Fruit fly (Drosophila melanogaster) whole organism, wandering third instar larva: ENCODE measurements around the gene Dbct.

Source experiments
- Abd-B ChIP-seq: fragments of >200 bp; optimal IDR thresholded peaks from 2 replicates; lab custom pipeline; 2017; ENCODE audit warnings: missing biosample characterization, missing genetic modification characterization
- CG32264 ChIP-seq: fragments of 200-800 bp; sonication (Bioruptor generic); optimal IDR thresholded peaks from 2 replicates; lab custom pipeline; 2016; ENCODE audit warnings: missing biosample characterization, missing genetic modification characterization
- CG9705 ChIP-seq: fragments of 200-800 bp; sonication (Bioruptor generic); optimal IDR thresholded peaks from 2 replicates; lab custom pipeline; 2018; ENCODE audit warnings: missing biosample characterization, mild to moderate bottlenecking, missing genetic modification characterization
- CrebA ChIP-seq: fragments of 200-800 bp; sonication (Bioruptor generic); optimal IDR thresholded peaks from 2 replicates; lab custom pipeline; 2016; ENCODE audit warnings: missing biosample characterization, mild to moderate bottlenecking, missing genetic modification characterization, borderline replicate concordance
- Dfd ChIP-seq: fragments of >200 bp; optimal IDR thresholded peaks from 2 replicates; lab custom pipeline; 2017; ENCODE audit warnings: missing biosample characterization, missing genetic modification characterization
- Dif ChIP-seq: fragments of 200-275, 200-300 bp; sonication (Bioruptor generic); optimal IDR thresholded peaks from 2 replicates; lab custom pipeline; 2018; ENCODE audit warnings: missing biosample characterization, missing genetic modification characterization; ENCODE audit not compliant: partially characterized antibody
- GATAd ChIP-seq: sonication (Bioruptor generic); optimal IDR thresholded peaks from 2 replicates; lab custom pipeline; 2016; ENCODE audit warnings: missing biosample characterization, missing genetic modification characterization
- HLH106 ChIP-seq: fragments of 200-800 bp; optimal IDR thresholded peaks from 3 replicates; lab custom pipeline; 2019; ENCODE audit warnings: missing biosample characterization, mild to moderate bottlenecking, missing genetic modification characterization, moderate library complexity
- Hnf4 ChIP-seq: fragments of 200-800 bp; sonication (Bioruptor generic); optimal IDR thresholded peaks from 2 replicates; lab custom pipeline; 2016; ENCODE audit warnings: missing biosample characterization, mild to moderate bottlenecking, missing genetic modification characterization
- Hr78 ChIP-seq: fragments of >200 bp; optimal IDR thresholded peaks from 2 replicates; lab custom pipeline; 2017; ENCODE audit warnings: missing biosample characterization, missing genetic modification characterization
- Hr83 ChIP-seq: fragments of 200-300 bp; sonication (Bioruptor generic); optimal IDR thresholded peaks from 2 replicates; lab custom pipeline; 2016; ENCODE audit warnings: missing biosample characterization, mild to moderate bottlenecking, missing genetic modification characterization, moderate library complexity; ENCODE audit not compliant: poor library complexity, severe bottlenecking
- Jra ChIP-seq: sonication (Bioruptor generic); optimal IDR thresholded peaks from 2 replicates; lab custom pipeline; 2016; ENCODE audit warnings: missing biosample characterization, missing genetic modification characterization
- Mio ChIP-seq: sonication (Bioruptor generic); optimal IDR thresholded peaks from 2 replicates; lab custom pipeline; 2016; ENCODE audit warnings: missing biosample characterization, missing genetic modification characterization
- Myc ChIP-seq: fragments of >200 bp; optimal IDR thresholded peaks from 2 replicates; lab custom pipeline; 2017
- N ChIP-seq: fragments of >200 bp; optimal IDR thresholded peaks from 2 replicates; lab custom pipeline; 2018; ENCODE audit warnings: missing biosample characterization, missing external identifiers, missing genetic modification characterization
- OdsH ChIP-seq: fragments of 200-800 bp; sonication (Bioruptor generic); optimal IDR thresholded peaks from 2 replicates; lab custom pipeline; 2016; ENCODE audit warnings: missing biosample characterization, mild to moderate bottlenecking, missing genetic modification characterization
- Rel ChIP-seq, 2 experiments: fragments of 200-800 bp; sonication (Bioruptor generic) in 1 of 2; optimal IDR thresholded peaks; 2 replicates in 1 of 2; 3 replicates in 1 of 2; lab custom pipeline; 2016 to 2019; ENCODE audit warnings: mild to moderate bottlenecking in 2 of 2, missing biosample characterization in 2 of 2, missing genetic modification characterization in 2 of 2, moderate library complexity in 1 of 2
- Sp1 ChIP-seq: fragments of 200-800 bp; sonication (Bioruptor generic); optimal IDR thresholded peaks from 3 replicates; lab custom pipeline; 2019; ENCODE audit warnings: missing biosample characterization, mild to moderate bottlenecking, missing genetic modification characterization, moderate library complexity
- Vsx2 ChIP-seq: fragments of 200-300, 225-300 bp; sonication (Bioruptor generic); optimal IDR thresholded peaks from 2 replicates; lab custom pipeline; 2018; ENCODE audit warnings: missing biosample characterization, missing genetic modification characterization; ENCODE audit not compliant: partially characterized antibody
- br ChIP-seq: fragments of 200-800 bp; sonication (Bioruptor generic); optimal IDR thresholded peaks from 2 replicates; lab custom pipeline; 2016; ENCODE audit warnings: missing biosample characterization, missing genetic modification characterization
- brk ChIP-seq: fragments of 200-800 bp; sonication (Bioruptor generic); optimal IDR thresholded peaks from 2 replicates; lab custom pipeline; 2016; ENCODE audit warnings: missing biosample characterization, mild to moderate bottlenecking, missing genetic modification characterization
- dl ChIP-seq, 2 experiments: fragments of 175-275, 200-275 bp in 1 of 2; fragments of 200-275 bp in 1 of 2; sonication (Bioruptor generic); optimal IDR thresholded peaks; lab custom pipeline; 2018; ENCODE audit warnings: mild to moderate bottlenecking in 2 of 2, missing biosample characterization in 2 of 2, missing genetic modification characterization in 2 of 2, moderate library complexity in 2 of 2; ENCODE audit not compliant: partially characterized antibody in 2 of 2, insufficient read depth in 1 of 2
- dmrt93B ChIP-seq: fragments of 200-800 bp; sonication (Bioruptor generic); optimal IDR thresholded peaks from 2 replicates; lab custom pipeline; 2018; ENCODE audit warnings: missing biosample characterization, mild to moderate bottlenecking, missing genetic modification characterization
- dsf ChIP-seq: sonication (Bioruptor generic); optimal IDR thresholded peaks from 2 replicates; lab custom pipeline; 2016; ENCODE audit warnings: missing biosample characterization, missing genetic modification characterization, borderline replicate concordance
- ey ChIP-seq: fragments of 200-800 bp; sonication (Bioruptor generic); optimal IDR thresholded peaks from 2 replicates; lab custom pipeline; 2016; ENCODE audit warnings: missing biosample characterization, missing genetic modification characterization
- foxo ChIP-seq, 2 experiments: fragments of 200-800 bp; sonication (Bioruptor generic); optimal IDR thresholded peaks; 2 replicates in 1 of 2; 3 replicates in 1 of 2; lab custom pipeline; 2016 to 2017; ENCODE audit warnings: missing biosample characterization in 2 of 2, missing genetic modification characterization in 2 of 2
- fru ChIP-seq: fragments of 200-800 bp; sonication (Bioruptor generic); optimal IDR thresholded peaks from 3 replicates; lab custom pipeline; 2016; ENCODE audit warnings: missing biosample characterization, mild to moderate bottlenecking, missing genetic modification characterization
- h ChIP-seq: fragments of 200-800 bp; sonication (Bioruptor generic); optimal IDR thresholded peaks from 3 replicates; lab custom pipeline; 2016; ENCODE audit warnings: missing biosample characterization, mild to moderate bottlenecking, missing genetic modification characterization
- jim ChIP-seq: fragments of 175-275, 200-325 bp; sonication (Bioruptor generic); optimal IDR thresholded peaks from 2 replicates; lab custom pipeline; 2016; ENCODE audit warnings: missing biosample characterization, mild to moderate bottlenecking, missing genetic modification characterization
- lola ChIP-seq: fragments of >200 bp; optimal IDR thresholded peaks from 2 replicates; lab custom pipeline; 2017; ENCODE audit warnings: missing biosample characterization, missing genetic modification characterization
- pan ChIP-seq: fragments of >200 bp; optimal IDR thresholded peaks from 2 replicates; lab custom pipeline; 2017
- psq ChIP-seq: fragments of 200-800 bp; sonication (Bioruptor generic); optimal IDR thresholded peaks from 3 replicates; lab custom pipeline; 2017; ENCODE audit warnings: missing biosample characterization, mild to moderate bottlenecking, missing genetic modification characterization, moderate library complexity
- rgr ChIP-seq: fragments of 200-800 bp; sonication (Bioruptor generic); optimal IDR thresholded peaks from 3 replicates; lab custom pipeline; 2016; ENCODE audit warnings: missing biosample characterization, mild to moderate bottlenecking, missing genetic modification characterization
- sage ChIP-seq: fragments of 200-800 bp; sonication (Bioruptor generic); optimal IDR thresholded peaks from 2 replicates; lab custom pipeline; 2016; ENCODE audit warnings: missing biosample characterization, mild to moderate bottlenecking, missing genetic modification characterization
- sv ChIP-seq: fragments of 200-800 bp; sonication (Bioruptor generic); optimal IDR thresholded peaks from 3 replicates; lab custom pipeline; 2016; ENCODE audit warnings: missing biosample characterization, missing genetic modification characterization
- tai ChIP-seq: sonication (Bioruptor generic); optimal IDR thresholded peaks from 2 replicates; lab custom pipeline; 2016; ENCODE audit warnings: missing biosample characterization, missing genetic modification characterization
- usp ChIP-seq: fragments of >200 bp; optimal IDR thresholded peaks from 2 replicates; lab custom pipeline; 2017; ENCODE audit warnings: missing biosample characterization, missing genetic modification characterization
- woc ChIP-seq: sonication (Bioruptor generic); optimal IDR thresholded peaks from 2 replicates; lab custom pipeline; 2016; ENCODE audit warnings: missing biosample characterization, mild to moderate bottlenecking, missing genetic modification characterization

The Dbct gene

DNA sequence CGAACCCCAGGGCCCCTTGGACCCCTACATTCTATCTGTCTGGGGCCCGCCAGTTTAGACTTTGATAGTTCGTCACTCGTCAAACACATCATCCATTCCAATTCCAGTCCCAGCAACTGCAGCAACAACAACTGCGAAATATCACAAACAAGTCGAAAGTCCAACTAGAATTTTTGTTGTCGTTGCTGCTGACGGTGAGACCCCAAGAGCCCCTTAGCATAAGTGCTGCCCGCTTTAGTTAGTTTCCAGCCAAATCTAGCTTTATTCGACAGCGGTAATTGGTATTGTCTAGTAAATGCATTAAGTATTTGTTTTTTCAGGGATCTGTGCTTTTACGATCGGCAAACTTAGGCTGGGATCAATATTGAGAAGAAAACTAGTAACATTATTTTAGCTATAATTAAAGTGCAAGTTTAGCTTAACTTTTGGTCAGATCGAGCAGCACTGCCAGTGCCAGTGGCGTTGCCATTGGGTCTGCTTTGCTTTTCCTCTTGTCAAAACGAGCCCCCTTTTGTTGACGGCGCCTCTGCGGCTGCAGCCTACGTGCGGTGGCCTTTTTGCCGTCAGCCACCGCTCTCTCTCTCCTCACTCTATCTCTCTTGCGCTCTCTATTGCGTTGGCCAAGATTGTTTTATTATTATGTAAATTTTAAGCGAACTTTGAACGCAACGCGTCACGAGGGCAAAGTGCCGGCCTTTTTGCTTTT, 11.1 kb upstream of the Dbct start (continued):
- TF ChIP-seq Myc (lab: Kevin White, UChicago) (peak; percentile 95), sage (GFP tag; lab: Kevin White, UChicago) (no peak), woc (GFP tag; lab: Kevin White, UChicago) (peak; percentile 87), N (GFP tag; lab: Kevin White, UChicago) (no peak)

DNA sequence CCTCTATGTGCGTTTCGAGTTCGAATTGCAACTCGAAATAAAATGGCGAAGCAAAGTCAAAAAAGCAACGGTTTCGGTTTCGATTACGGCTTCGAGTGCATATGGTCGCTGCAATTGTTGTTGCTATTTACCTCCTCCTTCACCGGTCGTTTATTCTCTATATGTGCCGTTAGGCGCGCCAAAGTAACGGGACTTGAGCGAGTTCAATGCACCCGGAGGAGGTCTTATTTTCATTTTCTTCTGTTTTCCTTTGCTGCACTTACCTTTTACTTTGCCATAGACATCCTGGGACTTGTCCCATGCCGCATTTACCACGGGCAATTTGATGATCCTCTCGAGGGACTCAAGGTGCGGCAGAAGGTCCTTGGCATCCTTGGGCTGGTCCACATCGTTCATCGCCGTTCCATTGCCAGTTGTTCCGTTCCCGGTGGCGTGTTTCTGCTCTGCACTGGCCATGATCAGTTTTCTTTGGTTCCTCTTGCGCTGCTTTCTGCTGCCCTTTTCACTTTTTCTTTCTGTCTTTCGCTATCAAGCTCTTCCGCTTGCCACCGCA, 10.4 kb upstream of the Dbct start:
- no peak for TF ChIP-seq pan
- TF ChIP-seq Myc (lab: Kevin White, UChicago), result no peak
- TF ChIP-seq rgr, result no peak
- no peak for TF ChIP-seq Dif (GFP tag; lab: Kevin White, UChicago)
- TF ChIP-seq Hnf4 (GFP tag; lab: Kevin White, UChicago), result no peak
- TF ChIP-seq GATAd, result no peak
- TF ChIP-seq Rel (GFP tag; optimal IDR thresholded peaks at IDR 0.05; lab: Kevin White, UChicago), result no peak
- TF ChIP-seq Rel (tag; optimal IDR thresholded peaks at IDR 0.05; lab: Kevin White, UChicago), result no peak
- TF ChIP-seq psq (GFP tag; lab: Kevin White, UChicago), result no peak
- TF ChIP-seq dsf, result no peak
- TF ChIP-seq lola (GFP tag; lab: Kevin White, UChicago), result no peak
- TF ChIP-seq ey (GFP tag; lab: Kevin White, UChicago), result no peak
- no peak for TF ChIP-seq sage (GFP tag; lab: Kevin White, UChicago)
- no peak for TF ChIP-seq brk
- TF ChIP-seq fru (GFP tag; lab: Kevin White, UChicago), result no peak

DNA sequence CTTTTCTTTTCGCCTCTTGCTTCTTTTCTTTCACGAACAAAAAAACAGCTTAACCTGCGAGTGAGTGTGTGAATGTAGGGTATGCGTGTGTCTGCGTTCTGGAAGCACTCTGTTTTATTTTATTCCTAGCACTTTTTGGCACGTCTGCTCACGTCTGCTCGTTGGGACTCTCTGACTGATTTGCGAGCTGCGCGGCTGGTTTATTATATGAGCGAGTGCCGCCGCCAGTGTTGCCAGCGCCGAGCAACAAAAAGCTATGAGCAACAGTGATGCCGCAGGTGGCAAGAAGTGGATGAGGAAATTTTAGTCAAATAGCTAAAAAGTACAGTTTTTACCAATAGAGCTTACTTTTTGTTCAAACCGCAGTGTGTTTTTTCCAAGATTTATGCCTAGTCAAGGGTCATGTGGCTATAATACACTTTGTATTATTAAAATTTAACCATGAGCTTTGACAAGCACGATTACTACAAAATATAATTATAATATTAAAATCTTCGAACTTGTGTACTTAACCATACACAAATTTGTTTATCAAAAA, 9.8 kb upstream of the Dbct start, which contains the start of gene Lsd-2:
TSS of gene Lsd-2 (minus strand) at position 183 of the 538 bp plus-strand sequence.
- TF ChIP-seq brk (no peak), psq (GFP tag; lab: Kevin White, UChicago) (peak; percentile 92), br (GFP tag; lab: Kevin White, UChicago) (peak; percentile 53), sv (GFP tag; lab: Kevin White, UChicago) (no peak), Rel (GFP tag; optimal IDR thresholded peaks at IDR 0.05; lab: Kevin White, UChicago) (no peak), Rel (tag; optimal IDR thresholded peaks at IDR 0.05; lab: Kevin White, UChicago) (peak; percentile 53), lola (GFP tag; lab: Kevin White, UChicago) (no peak), Dif (GFP tag; lab: Kevin White, UChicago) (peak; percentile 62), Hnf4 (GFP tag; lab: Kevin White, UChicago) (peak; percentile 84), Hr78 (GFP tag; lab: Kevin White, UChicago) (no peak), tai (GFP tag; lab: Kevin White, UChicago) (no peak), sage (GFP tag; lab: Kevin White, UChicago) (no peak), foxo (GFP tag; optimal IDR thresholded peaks at IDR 0.05; lab: Kevin White, UChicago) (peak in 1 of 2 experiments; percentile 39), HLH106 (tag; lab: Kevin White, UChicago) (peak; percentile 48), rgr (peak; percentile 23), usp (GFP tag; lab: Kevin White, UChicago) (no peak), woc (GFP tag; lab: Kevin White, UChicago) (peak; percentile 73), ey (GFP tag; lab: Kevin White, UChicago) (peak; percentile 24), pan (no peak), h (GFP tag; lab: Kevin White, UChicago) (peak; percentile 54), OdsH (GFP tag; lab: Kevin White, UChicago) (no peak), dl (GFP tag; optimal IDR thresholded peaks at IDR 0.05; lab: Kevin White, UChicago; ENCODE audit: insufficient read depth in 1 of 2, partially characterized antibody in 2 of 2) (peak; percentile 13 to 22), Hr83 (peak; percentile 78), CG32264 (GFP tag; lab: Kevin White, UChicago) (no peak), jim (GFP tag; lab: Kevin White, UChicago) (peak; percentile 66), Myc (lab: Kevin White, UChicago) (peak; percentile 99), GATAd (no peak), dsf (no peak), dmrt93B (GFP tag; lab: Kevin White, UChicago) (peak; percentile 7), Abd-B (no peak), fru (GFP tag; lab: Kevin White, UChicago) (peak; percentile 8), CG9705 (peak; percentile 6), Sp1 (peak; percentile 47), Dfd (GFP tag; lab: Kevin White, UChicago) (no peak), Jra (GFP tag; lab: Kevin White, UChicago) (peak; percentile 47), Mio (GFP tag; lab: Kevin White, UChicago) (no peak), Vsx2 (GFP tag; lab: Kevin White, UChicago) (no peak), CrebA (GFP tag; lab: Kevin White, UChicago) (no peak), N (GFP tag; lab: Kevin White, UChicago) (no peak)
